Worm (Caenorhabditis elegans): ENCODE measurements around the gene F59B10.6.

Gene F59B10.6

ce11 chrII:10563368-10563767, 39.1 kb upstream of the F59B10.6 start, which contains the start of gene cdc-48.1 (continued):
- TF ChIP-seq let-607 (tag; optimal IDR thresholded peaks at IDR 0.05), result peak; percentile 98
- TF ChIP-seq Y53G8AR.9 (GFP tag; conservative IDR thresholded peaks at IDR 0.05), result peak; percentile 100
- peak; percentile 99 for TF ChIP-seq lin-40 (tag; optimal IDR thresholded peaks at IDR 0.05)
- no peak for TF ChIP-seq mxl-1 (tag; optimal IDR thresholded peaks at IDR 0.05)

DNA sequence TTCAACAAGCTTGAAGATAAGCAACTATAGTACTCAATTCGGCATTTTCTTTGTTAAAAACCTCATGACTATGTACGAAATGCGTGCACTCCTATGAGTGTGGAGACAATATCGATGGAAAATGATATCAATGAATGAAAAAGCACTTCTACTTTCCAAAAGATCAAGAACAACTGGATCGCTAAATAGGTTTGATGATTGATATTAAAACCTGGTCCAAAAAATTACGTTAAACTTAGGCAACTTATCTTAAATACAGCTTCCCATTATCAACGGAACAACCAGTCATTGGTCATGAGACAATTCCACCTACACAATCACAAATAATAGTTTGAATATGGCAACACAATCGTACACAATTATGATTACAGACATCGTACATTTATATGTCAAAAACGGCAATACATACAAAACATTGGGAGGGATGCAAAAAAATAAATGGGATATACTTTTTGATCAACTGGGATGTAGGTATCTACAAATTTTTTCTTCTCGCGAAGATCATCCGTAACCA, 35.5 kb upstream of the F59B10.6 start:
- TF ChIP-seq somi-1 (GFP tag; optimal IDR thresholded peaks at IDR 0.05) (no peak), F49E8.2 (tag; optimal IDR thresholded peaks at IDR 0.05; ENCODE audit: insufficient read depth) (peak; percentile 81), ceh-40 (GFP tag; IDR thresholded peaks at IDR 0.05) (peak; percentile 68; the same call in 1 of the 2 replicates), Y79H2A.3 (GFP tag; conservative IDR thresholded peaks at IDR 0.05) (0 out of 2 replicates have a peak, but pooled peaks have one; percentile 39), nfya-2 (GFP tag; IDR thresholded peaks at IDR 0.05) (no peak), F57A8.1 (GFP tag; optimal IDR thresholded peaks at IDR 0.05) (no peak), ztf-28 (GFP tag; IDR thresholded peaks at IDR 0.05) (no peak), ama-1 (optimal IDR thresholded peaks at IDR 0.05) (peak; percentile 28), ama-1 (GFP tag; optimal IDR thresholded peaks at IDR 0.05) (peak in 1 of 2 experiments; percentile 48), zim-3 (tag; optimal IDR thresholded peaks at IDR 0.05) (peak; percentile 62), lin-35 (GFP tag; optimal IDR thresholded peaks at IDR 0.05) (peak in 1 of 3 experiments; percentile 41), attf-5 (GFP tag; optimal IDR thresholded peaks at IDR 0.05) (no peak), B0019.2 (GFP tag; conservative IDR thresholded peaks at IDR 0.05) (no peak), mxl-1 (tag; optimal IDR thresholded peaks at IDR 0.05) (no peak), hlh-12 (tag; optimal IDR thresholded peaks at IDR 0.05) (no peak), lir-1 (GFP tag; conservative IDR thresholded peaks at IDR 0.05) (no peak), egl-18 (GFP tag; IDR thresholded peaks at IDR 0.05) (no peak), ets-4 (GFP tag; optimal IDR thresholded peaks at IDR 0.05) (no peak), lsl-1 (GFP tag; optimal IDR thresholded peaks at IDR 0.05) (peak; percentile 36), ceh-27 (GFP tag; optimal IDR thresholded peaks at IDR 0.05) (peak; percentile 1), C17E4.6 (GFP tag; IDR thresholded peaks at IDR 0.05) (no peak), efl-1 (GFP tag; optimal IDR thresholded peaks at IDR 0.05) (no peak), madf-3 (GFP tag; IDR thresholded peaks at IDR 0.05) (peak; percentile 69; the same call in 1 of the 2 replicates), tbp1 (GFP tag; optimal IDR thresholded peaks at IDR 0.05) (peak; percentile 9), lin-26 (GFP tag; IDR thresholded peaks at IDR 0.05) (0 out of 2 replicates have a peak, but pooled peaks have one; percentile 68), F39B2.1 (GFP tag; IDR thresholded peaks at IDR 0.05) (no peak), dox-1 (GFP tag; IDR thresholded peaks at IDR 0.05) (no peak), dpff-1 (tag; optimal IDR thresholded peaks at IDR 0.05) (no peak), nhr-27 (tag; optimal IDR thresholded peaks at IDR 0.05) (no peak), hmg-1.2 (GFP tag; IDR thresholded peaks at IDR 0.05) (no peak), F22D6.2 (tag; optimal IDR thresholded peaks at IDR 0.05) (no peak), ceh-79 (tag; optimal IDR thresholded peaks at IDR 0.05) (no peak), chd-7 (tag; optimal IDR thresholded peaks at IDR 0.05) (no peak), dpl-1 (GFP tag; optimal IDR thresholded peaks at IDR 0.05) (no peak), C06A6.2 (GFP tag; conservative IDR thresholded peaks at IDR 0.05) (no peak), F10E7.11 (tag; optimal IDR thresholded peaks at IDR 0.05) (no peak), cebp-2 (GFP tag; IDR thresholded peaks at IDR 0.05) (no peak), Y53G8AR.9 (GFP tag; conservative IDR thresholded peaks at IDR 0.05) (0 out of 2 replicates have a peak, but pooled peaks have one; percentile 11), atf-7 (tag; optimal IDR thresholded peaks at IDR 0.05) (no peak), ekl-4 (GFP tag; IDR thresholded peaks at IDR 0.05) (0 out of 2 replicates have a peak, but pooled peaks have one; percentile 60), snpc-4 (GFP tag; optimal IDR thresholded peaks at IDR 0.05) (peak; percentile 6), snpc-4 (tag; optimal IDR thresholded peaks at IDR 0.05) (no peak), ztf-3 (GFP tag; optimal IDR thresholded peaks at IDR 0.05) (no peak), lin-40 (tag; optimal IDR thresholded peaks at IDR 0.05) (no peak), nhr-179 (tag; optimal IDR thresholded peaks at IDR 0.05) (no peak), nfyb-1 (GFP tag; IDR thresholded peaks at IDR 0.05) (peak; percentile 23; the same call in 1 of the 2 replicates)

Data from whole organism, young adult.